Fruit fly (Drosophila melanogaster): Measurements from ENCODE around the gene CG13003.

Gene CG13003

DNA sequence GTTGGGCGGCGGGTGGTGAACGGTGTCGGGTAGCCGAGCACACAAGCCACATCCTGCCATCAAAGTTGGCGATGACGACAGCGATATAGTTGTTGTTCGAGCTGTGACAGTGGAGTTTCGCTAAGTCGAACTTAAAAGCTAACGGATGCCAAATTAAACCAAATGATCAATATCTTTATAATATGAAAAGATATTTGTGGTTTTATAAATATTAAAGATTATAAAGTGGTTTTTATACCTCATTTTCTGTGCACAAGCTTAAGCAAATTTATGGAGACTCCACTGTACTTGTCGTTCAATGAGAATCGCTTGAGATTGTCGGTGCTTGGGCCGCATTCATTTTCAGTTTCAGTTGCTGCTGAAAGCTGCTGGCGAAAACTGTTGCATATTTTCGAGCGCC, 54.3 kb downstream of the CG13003 start (continued):
- peak; percentile 79 for TF ChIP-seq ci (GFP tag; IDR thresholded peaks at IDR 0.05)
- TF ChIP-seq Pdp1 (GFP tag; optimal IDR thresholded peaks at IDR 0.05), result peak in 1 of 2 experiments; percentile 8
- TF ChIP-seq CG17829 (tag; optimal IDR thresholded peaks at IDR 0.05), result peak; percentile 51
- no peak for TF ChIP-seq CG34224 (GFP tag; IDR thresholded peaks at IDR 0.05; ENCODE audit: partially characterized antibody)
- peak; percentile 38; the same call in 1 of the 3 replicates for TF ChIP-seq CG34422 (GFP tag; IDR thresholded peaks at IDR 0.05)
- no peak for TF ChIP-seq fru (optimal IDR thresholded peaks at IDR 0.05)
- TF ChIP-seq pho (GFP tag; optimal IDR thresholded peaks at IDR 0.05), result no peak
- no peak for TF ChIP-seq dan (GFP tag; IDR thresholded peaks at IDR 0.05)
- TF ChIP-seq CG17359 (tag; optimal IDR thresholded peaks at IDR 0.05), result peak; percentile 58
- no peak for TF ChIP-seq vfl (GFP tag; optimal IDR thresholded peaks at IDR 0.05)
- TF ChIP-seq CG16815 (GFP tag; optimal IDR thresholded peaks at IDR 0.05), result peak; percentile 5
- no peak for TF ChIP-seq chif (GFP tag; optimal IDR thresholded peaks at IDR 0.05)
- peak; percentile 53 for TF ChIP-seq E2f1 (GFP tag; IDR thresholded peaks at IDR 0.05)
- no peak for TF ChIP-seq pb (GFP tag; optimal IDR thresholded peaks at IDR 0.05)
- peak; percentile 49 for TF ChIP-seq Fer3 (tag; optimal IDR thresholded peaks at IDR 0.05)
- TF ChIP-seq eve (GFP tag; optimal IDR thresholded peaks at IDR 0.05), result peak in 1 of 2 experiments; percentile 43
- TF ChIP-seq CG18619 (GFP tag; optimal IDR thresholded peaks at IDR 0.05), result no peak
- TF ChIP-seq CG12659 (GFP tag; optimal IDR thresholded peaks at IDR 0.05), result peak; percentile 31
- peak; percentile 47; the same call in 1 of the 2 replicates for TF ChIP-seq E2f2 (GFP tag; IDR thresholded peaks at IDR 0.05)
- TF ChIP-seq CG14441 (GFP tag; IDR thresholded peaks at IDR 0.05), result peak; percentile 76
- TF ChIP-seq ara (GFP tag; IDR thresholded peaks at IDR 0.05), result peak; percentile 65; the same call in 1 of the 2 replicates
- TF ChIP-seq CG12391 (tag; optimal IDR thresholded peaks at IDR 0.05), result peak; percentile 56
- no peak for TF ChIP-seq ash1 (GFP tag; optimal IDR thresholded peaks at IDR 0.05)
- TF ChIP-seq dmrt99B (tag; optimal IDR thresholded peaks at IDR 0.05), result peak; percentile 70
- TF ChIP-seq CG4424 (GFP tag; optimal IDR thresholded peaks at IDR 0.05), result peak; percentile 35
- TF ChIP-seq CG6813 (GFP tag; optimal IDR thresholded peaks at IDR 0.05), result peak; percentile 37
- no peak for TF ChIP-seq CG12942 (GFP tag; optimal IDR thresholded peaks at IDR 0.05)
- peak; percentile 22 for TF ChIP-seq Sox100B (GFP tag; optimal IDR thresholded peaks at IDR 0.05)
- peak; percentile 42; the same call in 1 of the 2 replicates for TF ChIP-seq sob (GFP tag; IDR thresholded peaks at IDR 0.05)
- TF ChIP-seq CG6854 (GFP tag; optimal IDR thresholded peaks at IDR 0.05), result no peak
- no peak for TF ChIP-seq Adf1 (GFP tag; IDR thresholded peaks at IDR 0.05)
- peak; percentile 34 for TF ChIP-seq nom (GFP tag; optimal IDR thresholded peaks at IDR 0.05)
- peak; percentile 50 for TF ChIP-seq CG10366 (GFP tag; IDR thresholded peaks at IDR 0.05)
- TF ChIP-seq CG31365 (tag; optimal IDR thresholded peaks at IDR 0.05), result no peak
- peak; percentile 67 for TF ChIP-seq CG11695 (GFP tag; IDR thresholded peaks at IDR 0.05)
- peak; percentile 29 for TF ChIP-seq HHEX (GFP tag; optimal IDR thresholded peaks at IDR 0.05)
- TF ChIP-seq shn (GFP tag; optimal IDR thresholded peaks at IDR 0.05), result no peak
- TF ChIP-seq run (tag; optimal IDR thresholded peaks at IDR 0.05), result peak; percentile 22
- no peak for TF ChIP-seq CTCF (GFP tag; optimal IDR thresholded peaks at IDR 0.05)
- peak; percentile 35; the same call in 1 of the 2 replicates for TF ChIP-seq CG6272 (GFP tag; IDR thresholded peaks at IDR 0.05)
- TF ChIP-seq Blimp-1 (GFP tag; optimal IDR thresholded peaks at IDR 0.05), result peak; percentile 63
- TF ChIP-seq CG5953 (GFP tag; IDR thresholded peaks at IDR 0.05), result peak; percentile 41; the same call in 1 of the 2 replicates
- peak; percentile 50; the same call in 1 of the 3 replicates for TF ChIP-seq ken (GFP tag; IDR thresholded peaks at IDR 0.05)
- no peak for TF ChIP-seq cg (GFP tag; optimal IDR thresholded peaks at IDR 0.05)
- no peak for TF ChIP-seq CG13894 (tag; optimal IDR thresholded peaks at IDR 0.05)
- TF ChIP-seq otp (GFP tag; IDR thresholded peaks at IDR 0.05), result 0 out of 3 replicates have a peak, but pooled peaks have one; percentile 41
- TF ChIP-seq prd (optimal IDR thresholded peaks at IDR 0.05), result no peak
- TF ChIP-seq prd (GFP tag; IDR thresholded peaks at IDR 0.05), result peak; percentile 65
- TF ChIP-seq CG17612 (GFP tag; IDR thresholded peaks at IDR 0.05), result no peak
- TF ChIP-seq sc (optimal IDR thresholded peaks at IDR 0.05), result no peak
- TF ChIP-seq sc (GFP tag; optimal IDR thresholded peaks at IDR 0.05), result no peak
- TF ChIP-seq D19A (tag; optimal IDR thresholded peaks at IDR 0.05), result peak; percentile 37
